Fruit fly (Drosophila melanogaster): ENCODE measurements around the gene mud.

The mud gene

dm6 chrX:14214505-14215449, 32.8 kb upstream of the mud start (continued):
- TF ChIP-seq gcm (GFP tag; optimal IDR thresholded peaks at IDR 0.05) (no peak), odd (GFP tag; optimal IDR thresholded peaks at IDR 0.05) (no peak), ham (GFP tag; IDR thresholded peaks at IDR 0.05) (no peak), Blimp-1 (GFP tag; optimal IDR thresholded peaks at IDR 0.05) (peak; percentile 26), CG12744 (GFP tag; optimal IDR thresholded peaks at IDR 0.05) (no peak), Bteb2 (GFP tag; optimal IDR thresholded peaks at IDR 0.05) (no peak), dm (GFP tag; optimal IDR thresholded peaks at IDR 0.05) (no peak), CG31224 (GFP tag; IDR thresholded peaks at IDR 0.05) (0 out of 2 replicates have a peak, but pooled peaks have one; percentile 23), ems (GFP tag; optimal IDR thresholded peaks at IDR 0.05) (no peak), CG1603 (tag; optimal IDR thresholded peaks at IDR 0.05) (no peak), Dll (GFP tag; IDR thresholded peaks at IDR 0.05; ENCODE audit: partially characterized antibody) (no peak), lov (optimal IDR thresholded peaks at IDR 0.05) (no peak), lov (GFP tag; IDR thresholded peaks at IDR 0.05) (no peak), shn (GFP tag; optimal IDR thresholded peaks at IDR 0.05) (no peak), HHEX (GFP tag; optimal IDR thresholded peaks at IDR 0.05) (peak; percentile 59), B-H2 (GFP tag; optimal IDR thresholded peaks at IDR 0.05) (no peak), scrt (GFP tag; optimal IDR thresholded peaks at IDR 0.05) (peak; percentile 43), CG11695 (GFP tag; IDR thresholded peaks at IDR 0.05) (peak; percentile 66; the same call in 2 of the 3 replicates), fd96Cb (tag; optimal IDR thresholded peaks at IDR 0.05) (peak; percentile 46), Atf-2 (GFP tag; optimal IDR thresholded peaks at IDR 0.05) (no peak), fu2 (GFP tag; optimal IDR thresholded peaks at IDR 0.05) (no peak), Atf6 (GFP tag; IDR thresholded peaks at IDR 0.05) (peak; percentile 47; the same call in 1 of the 2 replicates), jing (GFP tag; optimal IDR thresholded peaks at IDR 0.05) (no peak), crc (GFP tag; optimal IDR thresholded peaks at IDR 0.05) (no peak), D19B (GFP tag; optimal IDR thresholded peaks at IDR 0.05) (peak; percentile 44), Hmx (GFP tag; optimal IDR thresholded peaks at IDR 0.05) (no peak), CG6854 (GFP tag; optimal IDR thresholded peaks at IDR 0.05) (no peak)

DNA sequence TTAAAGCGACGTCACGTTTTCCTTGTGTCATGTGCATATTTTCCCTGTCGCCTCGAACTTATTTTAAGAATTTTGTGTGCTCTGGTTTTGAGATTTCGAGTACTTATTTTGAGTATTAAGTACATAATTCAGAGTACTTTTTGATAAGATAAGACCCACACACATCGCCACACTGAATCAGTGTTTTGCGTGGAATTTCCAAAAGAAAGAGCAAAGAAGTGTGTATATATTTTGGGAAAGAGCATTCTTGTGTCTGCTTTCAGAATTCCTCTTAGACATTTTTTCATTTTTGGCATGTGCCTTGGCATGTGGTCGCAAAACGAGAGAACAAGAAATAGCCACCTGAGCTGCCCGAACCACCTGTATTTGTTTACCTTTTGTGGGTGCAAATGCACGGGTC, 31.7 kb upstream of the mud start:
- TF ChIP-seq ind (GFP tag; optimal IDR thresholded peaks at IDR 0.05) (no peak), chinmo (GFP tag; IDR thresholded peaks at IDR 0.05; ENCODE audit: partially characterized antibody) (no peak), scrt (GFP tag; optimal IDR thresholded peaks at IDR 0.05) (no peak), CG15269 (tag; optimal IDR thresholded peaks at IDR 0.05) (no peak), pan (optimal IDR thresholded peaks at IDR 0.05) (no peak), pan (GFP tag; optimal IDR thresholded peaks at IDR 0.05 in 1 of 2, IDR thresholded peaks at IDR 0.05 in 1 of 2) (no peak), vnd (GFP tag; IDR thresholded peaks at IDR 0.05; ENCODE audit: partially characterized antibody) (no peak), CG34422 (GFP tag; IDR thresholded peaks at IDR 0.05) (no peak), sug (tag; optimal IDR thresholded peaks at IDR 0.05) (peak; percentile 8), sob (GFP tag; IDR thresholded peaks at IDR 0.05) (0 out of 2 replicates have a peak, but pooled peaks have one; percentile 13), CG7556 (GFP tag; optimal IDR thresholded peaks at IDR 0.05) (no peak), Antp (GFP tag; optimal IDR thresholded peaks at IDR 0.05) (no peak), Ets65A (GFP tag) (peak; percentile 63), Awh (GFP tag; IDR thresholded peaks at IDR 0.05) (no peak), grau (tag; optimal IDR thresholded peaks at IDR 0.05) (peak; percentile 10), CG9817 (tag; optimal IDR thresholded peaks at IDR 0.05) (no peak), CG2678 (tag; optimal IDR thresholded peaks at IDR 0.05) (peak; percentile 14), sd (tag; optimal IDR thresholded peaks at IDR 0.05) (peak; percentile 73), row (GFP tag; IDR thresholded peaks at IDR 0.05) (peak; percentile 32; the same call in 1 of the 3 replicates), CG7928 (GFP tag; optimal IDR thresholded peaks at IDR 0.05) (no peak), CG6272 (GFP tag; IDR thresholded peaks at IDR 0.05) (no peak), Drgx (GFP tag; IDR thresholded peaks at IDR 0.05) (peak; percentile 55; the same call in 1 of the 2 replicates), CG4282 (GFP tag; optimal IDR thresholded peaks at IDR 0.05) (no peak), CG1792 (GFP tag; optimal IDR thresholded peaks at IDR 0.05) (no peak), Dll (GFP tag; IDR thresholded peaks at IDR 0.05; ENCODE audit: partially characterized antibody) (no peak)

Measured in whole organism, embryonic.